Fruit fly (Drosophila melanogaster) whole organism, embryonic: Measurements from ENCODE around the gene Alp9.
A peak's percentile ranks its signal among the peaks of the same experiment; 100 is the strongest.

Experiments used
- Aef1 ChIP-seq: fragments of 200-800 bp; sonication (Bioruptor generic); IDR thresholded peaks from 3 replicates; pipeline ENCODE4 v1.3.6; 2022; ENCODE audit warnings: missing biosample characterization, missing genetic modification characterization
- Blimp-1 ChIP-seq: fragments of 200-800 bp; sonication (Bioruptor generic); optimal IDR thresholded peaks from 3 replicates; lab custom pipeline; 2018; ENCODE audit warnings: missing biosample characterization, missing genetic modification characterization, mild to moderate bottlenecking, moderate library complexity, missing genetic modification reagents
- CG10267 ChIP-seq: fragments of 200-800 bp; sonication (Bioruptor generic); optimal IDR thresholded peaks from 2 replicates; lab custom pipeline; 2018; ENCODE audit warnings: missing biosample characterization, mild to moderate bottlenecking, missing genetic modification characterization, moderate library complexity
- CG12104 ChIP-seq: fragments of 200-800 bp; sonication (Bioruptor generic); optimal IDR thresholded peaks from 3 replicates; lab custom pipeline; 2016; ENCODE audit warnings: missing biosample characterization, missing genetic modification characterization
- CG14014 ChIP-seq: fragments of 200-800 bp; sonication (Bioruptor generic); IDR thresholded peaks from 2 replicates; pipeline ENCODE4 v1.3.6; 2022; ENCODE audit warnings: missing biosample characterization, missing genetic modification characterization
- CG14441 ChIP-seq: fragments of 200-800 bp; sonication (Bioruptor generic); IDR thresholded peaks from 2 replicates; pipeline ENCODE4 v1.3.6; 2022; ENCODE audit warnings: missing biosample characterization, missing genetic modification characterization
- CG14710 ChIP-seq: fragments of 200-800 bp; sonication (Bioruptor generic); optimal IDR thresholded peaks from 3 replicates; lab custom pipeline; 2019; ENCODE audit warnings: missing biosample characterization, mild to moderate bottlenecking, missing genetic modification characterization, moderate library complexity
- CG1529 ChIP-seq: fragments of 200-800 bp; sonication (Bioruptor generic); optimal IDR thresholded peaks from 3 replicates; lab custom pipeline; 2018; ENCODE audit warnings: missing biosample characterization, missing genetic modification characterization
- CG15479 ChIP-seq: fragments of 200-800 bp; sonication (Bioruptor generic); optimal IDR thresholded peaks from 3 replicates; lab custom pipeline; 2019; ENCODE audit warnings: missing biosample characterization, mild to moderate bottlenecking, missing genetic modification characterization, moderate library complexity
- CG2116 ChIP-seq: fragments of 200-800 bp; sonication (Bioruptor generic); optimal IDR thresholded peaks from 3 replicates; lab custom pipeline; 2018; ENCODE audit warnings: missing biosample characterization, mild to moderate bottlenecking, missing genetic modification characterization
- CG2889 ChIP-seq: fragments of 200-800 bp; sonication (Bioruptor generic); IDR thresholded peaks from 3 replicates; pipeline ENCODE4 v1.3.6; 2022; ENCODE audit warnings: missing biosample characterization, missing genetic modification characterization
- CG34376 ChIP-seq: fragments of 200-800 bp; sonication (Bioruptor generic); optimal IDR thresholded peaks from 2 replicates; lab custom pipeline; 2018; ENCODE audit warnings: missing biosample characterization, mild to moderate bottlenecking, missing genetic modification characterization
- CG4730 ChIP-seq: fragments of 200-800 bp; sonication (Bioruptor generic); IDR thresholded peaks from 2 replicates; pipeline ENCODE4 v1.3.6; 2022; ENCODE audit warnings: missing biosample characterization, missing genetic modification characterization
- CG7928 ChIP-seq: fragments of 200-800 bp; sonication (Bioruptor generic); optimal IDR thresholded peaks from 2 replicates; lab custom pipeline; 2017; ENCODE audit warnings: missing biosample characterization, mild to moderate bottlenecking, missing genetic modification characterization
- CG8359 ChIP-seq: fragments of 200-800 bp; sonication (Bioruptor generic); optimal IDR thresholded peaks from 2 replicates; lab custom pipeline; 2017; ENCODE audit warnings: missing biosample characterization, mild to moderate bottlenecking, missing genetic modification characterization, borderline replicate concordance
- Chrac-16 ChIP-seq: fragments of 200-800 bp; sonication (Bioruptor generic); optimal IDR thresholded peaks from 3 replicates; lab custom pipeline; 2016; ENCODE audit warnings: missing biosample characterization, missing genetic modification characterization
- CrebB ChIP-seq: fragments of 200-800 bp; sonication (Bioruptor generic); optimal IDR thresholded peaks from 3 replicates; lab custom pipeline; 2018; ENCODE audit warnings: missing biosample characterization, mild to moderate bottlenecking, missing genetic modification characterization
- Dip3 ChIP-seq: fragments of 200-800 bp; sonication (Bioruptor generic); optimal IDR thresholded peaks from 3 replicates; lab custom pipeline; 2016; ENCODE audit warnings: missing biosample characterization, missing genetic modification characterization
- Ets65A ChIP-seq: fragments of 200-800 bp; sonication (Bioruptor generic); peaks from one replicate; lab custom pipeline; 2016; ENCODE audit warnings: missing biosample characterization, missing genetic modification characterization
- Gsc ChIP-seq: fragments of 200-800 bp; sonication (Bioruptor generic); IDR thresholded peaks from 2 replicates; pipeline ENCODE4 v1.3.6; 2022; ENCODE audit warnings: missing biosample characterization, missing genetic modification characterization
- HmgD ChIP-seq: fragments of 200-800 bp; sonication (Bioruptor generic); optimal IDR thresholded peaks from 3 replicates; lab custom pipeline; 2016; ENCODE audit warnings: missing biosample characterization, missing genetic modification characterization
- Hr3 ChIP-seq: fragments of 200-800 bp; sonication (Bioruptor generic); optimal IDR thresholded peaks from 3 replicates; lab custom pipeline; 2016; ENCODE audit warnings: missing biosample characterization, missing genetic modification characterization
- MBD-R2 ChIP-seq: fragments of 200-800 bp; sonication (Bioruptor generic); IDR thresholded peaks from 2 replicates; pipeline ENCODE4 v1.3.6; 2022; ENCODE audit warnings: missing biosample characterization, missing genetic modification characterization
- Mes4 ChIP-seq: fragments of 200-800 bp; sonication (Bioruptor generic); optimal IDR thresholded peaks from 2 replicates; lab custom pipeline; 2016; ENCODE audit warnings: missing biosample characterization, missing genetic modification characterization
- Pdp1 ChIP-seq, 2 experiments: fragments of 200-800 bp; sonication (Bioruptor generic); optimal IDR thresholded peaks; 3 replicates each; lab custom pipeline; 2016; ENCODE audit warnings: missing biosample characterization in 2 of 2, missing genetic modification characterization in 2 of 2, mild to moderate bottlenecking in 1 of 2, moderate library complexity in 1 of 2
- Side ChIP-seq: fragments of 200-800 bp; sonication (Bioruptor generic); optimal IDR thresholded peaks from 2 replicates; lab custom pipeline; 2016; ENCODE audit warnings: missing biosample characterization, missing genetic modification characterization
- Tbp ChIP-seq: fragments of >200 bp; optimal IDR thresholded peaks from 2 replicates; lab custom pipeline; 2018; ENCODE audit warnings: missing biosample characterization, missing genetic modification characterization
- YL-1 ChIP-seq: fragments of 200-800 bp; sonication (Bioruptor generic); optimal IDR thresholded peaks from 3 replicates; lab custom pipeline; 2017; ENCODE audit warnings: missing biosample characterization, mild to moderate bottlenecking, missing genetic modification characterization
- abd-A ChIP-seq: fragments of 200-800 bp; sonication (Bioruptor generic); optimal IDR thresholded peaks from 3 replicates; lab custom pipeline; 2019; ENCODE audit warnings: missing biosample characterization, mild to moderate bottlenecking, missing genetic modification characterization, moderate library complexity
- cato ChIP-seq: fragments of 200-800 bp; sonication (Bioruptor generic); optimal IDR thresholded peaks from 2 replicates; lab custom pipeline; 2016; ENCODE audit warnings: missing biosample characterization, missing genetic modification characterization, borderline replicate concordance
- chif ChIP-seq, 2 experiments: fragments of 200-800 bp; sonication (Bioruptor generic); optimal IDR thresholded peaks; 3 replicates each; lab custom pipeline; 2016; ENCODE audit warnings: missing biosample characterization in 2 of 2, missing genetic modification characterization in 2 of 2
- cwo ChIP-seq: fragments of 200-800 bp; sonication (Bioruptor generic); optimal IDR thresholded peaks from 3 replicates; lab custom pipeline; 2017; ENCODE audit warnings: missing biosample characterization, missing genetic modification characterization, mild to moderate bottlenecking, moderate library complexity, missing genetic modification reagents
- dysf ChIP-seq: fragments of 200-800 bp; sonication (Bioruptor generic); IDR thresholded peaks from 3 replicates; pipeline ENCODE4 v1.3.6; 2022; ENCODE audit warnings: missing biosample characterization, missing genetic modification characterization
- ems ChIP-seq: fragments of 200-800 bp; sonication (Bioruptor generic); optimal IDR thresholded peaks from 3 replicates; lab custom pipeline; 2016; ENCODE audit warnings: missing biosample characterization, missing genetic modification characterization
- exex ChIP-seq: fragments of 200-800 bp; sonication (Bioruptor generic); optimal IDR thresholded peaks from 4 replicates; lab custom pipeline; 2018; ENCODE audit warnings: missing biosample characterization, mild to moderate bottlenecking, missing genetic modification characterization, moderate library complexity
- fu2 ChIP-seq: fragments of 200-800 bp; sonication (Bioruptor generic); optimal IDR thresholded peaks from 2 replicates; lab custom pipeline; 2016; ENCODE audit warnings: missing biosample characterization, missing genetic modification characterization
- grn ChIP-seq: fragments of 200-800 bp; sonication (Bioruptor generic); optimal IDR thresholded peaks from 3 replicates; lab custom pipeline; 2017; ENCODE audit warnings: missing biosample characterization, missing genetic modification characterization
- gsb ChIP-seq: fragments of 200-800 bp; sonication (Bioruptor generic); IDR thresholded peaks from 2 replicates; pipeline ENCODE4 v1.3.6; 2022; ENCODE audit warnings: missing biosample characterization, missing genetic modification characterization
- hth ChIP-seq: fragments of >200 bp; optimal IDR thresholded peaks from 2 replicates; lab custom pipeline; 2017; ENCODE audit warnings: inconsistent platforms
- odd ChIP-seq: fragments of 200-800 bp; sonication (Bioruptor generic); optimal IDR thresholded peaks from 2 replicates; lab custom pipeline; 2017; ENCODE audit warnings: missing biosample characterization, mild to moderate bottlenecking, missing genetic modification characterization
- pros ChIP-seq: fragments of 200-800 bp; sonication (Bioruptor generic); optimal IDR thresholded peaks from 3 replicates; lab custom pipeline; 2019; ENCODE audit warnings: missing biosample characterization, mild to moderate bottlenecking, missing genetic modification characterization, moderate library complexity
- row ChIP-seq: fragments of 200-800 bp; sonication (Bioruptor generic); IDR thresholded peaks from 3 replicates; pipeline ENCODE4 v1.3.6; 2022; ENCODE audit warnings: missing biosample characterization, missing genetic modification characterization
- sens-2 ChIP-seq: fragments of 200-800 bp; sonication (Bioruptor generic); IDR thresholded peaks from 2 replicates; pipeline ENCODE4 v1.3.6; 2022; ENCODE audit warnings: missing biosample characterization, missing genetic modification characterization
- slbo ChIP-seq: fragments of 200-800 bp; sonication (Bioruptor generic); IDR thresholded peaks from 2 replicates; pipeline ENCODE4 v1.3.6; 2022; ENCODE audit warnings: missing biosample characterization, missing genetic modification characterization
- ssp ChIP-seq: fragments of 200-800 bp; sonication (Bioruptor generic); IDR thresholded peaks from 2 replicates; pipeline ENCODE4 v1.3.6; 2022; ENCODE audit warnings: missing biosample characterization, missing genetic modification characterization
- stwl ChIP-seq: fragments of 200-800 bp; sonication (Bioruptor generic); optimal IDR thresholded peaks from 3 replicates; lab custom pipeline; 2018; ENCODE audit warnings: missing biosample characterization, mild to moderate bottlenecking, missing genetic modification characterization, moderate library complexity
- tna ChIP-seq: fragments of 200-800 bp; sonication (Bioruptor generic); IDR thresholded peaks from 2 replicates; pipeline ENCODE4 v1.3.6; 2022; ENCODE audit warnings: missing biosample characterization, missing genetic modification characterization; ENCODE audit not compliant: partially characterized antibody

The Alp9 gene

dm6 chr3L:5594163-5594715, 1.1 kb upstream of the Alp9 start:
- TF ChIP-seq grn (GFP tag; lab: Kevin White, UChicago) (peak; percentile 56), CG34376 (GFP tag; lab: Kevin White, UChicago) (peak; percentile 16), YL-1 (GFP tag; lab: Kevin White, UChicago) (no peak), cwo (GFP tag; lab: Kevin White, UChicago) (peak; percentile 95), exex (tag; lab: Kevin White, UChicago) (peak; percentile 95), sens-2 (GFP tag; lab: Robert Waterston, UW) (peak; percentile 59; the same call in 1 of the 2 replicates), CG1529 (no peak)

dm6 chr3L:5599592-5599991, 4.2 kb downstream of the Alp9 start, which contains the start of gene CG10591:
Gene CG10591, minus strand, starts transcription at chr3L:5599692.
- no peak for TF ChIP-seq slbo (GFP tag; lab: Robert Waterston, UW)
- peak; percentile 81 for TF ChIP-seq Blimp-1 (GFP tag; lab: Kevin White, UChicago)

- TF ChIP-seq Tbp (GFP tag; lab: Kevin White, UChicago) (no peak), CG2889 (GFP tag; lab: Robert Waterston, UW) (no peak), abd-A (no peak), HmgD (GFP tag; lab: Kevin White, UChicago) (no peak), Ets65A (GFP tag; lab: Kevin White, UChicago) (peak; percentile 94), ssp (0 out of 2 replicates have a peak, but pooled peaks have one; percentile 22), CG4730 (no peak), Gsc (GFP tag; lab: Robert Waterston, UW) (no peak), Aef1 (GFP tag; lab: Robert Waterston, UW) (no peak), CG14014 (GFP tag; lab: Robert Waterston, UW) (no peak), CG2116 (GFP tag; lab: Kevin White, UChicago) (peak; percentile 94), cato (GFP tag; lab: Kevin White, UChicago) (no peak), CG15479 (GFP tag; lab: Kevin White, UChicago) (no peak), Dip3 (peak; percentile 0), CG10267 (tag; lab: Kevin White, UChicago) (peak; percentile 24), Chrac-16 (GFP tag; lab: Kevin White, UChicago) (no peak), CG12104 (no peak), chif (GFP tag; optimal IDR thresholded peaks at IDR 0.05; lab: Kevin White, UChicago) (no peak), gsb (GFP tag; lab: Robert Waterston, UW) (no peak), Hr3 (GFP tag; lab: Kevin White, UChicago) (peak; percentile 33), CG7928 (peak; percentile 9), Pdp1 (GFP tag; optimal IDR thresholded peaks at IDR 0.05; lab: Kevin White, UChicago) (peak; percentile 1 to 23), stwl (tag; lab: Kevin White, UChicago) (peak; percentile 39), pros (GFP tag; lab: Kevin White, UChicago) (no peak), dysf (GFP tag; lab: Robert Waterston, UW) (no peak), odd (no peak), CG14441 (GFP tag; lab: Robert Waterston, UW) (no peak), hth (lab: Kevin White, UChicago) (no peak), fu2 (GFP tag; lab: Kevin White, UChicago) (no peak), CrebB (no peak), CG14710 (peak; percentile 68), ems (GFP tag; lab: Kevin White, UChicago) (peak; percentile 25), Side (GFP tag; lab: Kevin White, UChicago) (no peak), Mes4 (GFP tag; lab: Kevin White, UChicago) (no peak), CG8359 (GFP tag; lab: Kevin White, UChicago) (no peak), MBD-R2 (GFP tag; lab: Robert Waterston, UW) (peak; percentile 69), tna (GFP tag; lab: Robert Waterston, UW) (peak; percentile 62), row (GFP tag; lab: Robert Waterston, UW) (peak; percentile 78)
Observed at dm6 chr3L:5603860-5604415, 8.6 kb downstream of the Alp9 start, which contains the start of gene TM9SF3. Gene TM9SF3, minus strand, starts transcription at chr3L:5603979.
